Fruit fly (Drosophila melanogaster) whole organism, embryonic: ENCODE results near the gene Gr85a.

Experiments used
- BEAF-32 ChIP-seq: fragments of 200-800 bp; sonication (Bioruptor generic); optimal IDR thresholded peaks from 3 replicates; lab custom pipeline; 2017; ENCODE audit warnings: missing biosample characterization, missing genetic modification characterization, mild to moderate bottlenecking, moderate library complexity, missing genetic modification reagents
- Blimp-1 ChIP-seq: fragments of 200-800 bp; sonication (Bioruptor generic); optimal IDR thresholded peaks from 3 replicates; lab custom pipeline; 2018; ENCODE audit warnings: missing biosample characterization, missing genetic modification characterization, mild to moderate bottlenecking, moderate library complexity, missing genetic modification reagents
- CG10147 ChIP-seq: fragments of 200-800 bp; sonication (Bioruptor generic); optimal IDR thresholded peaks from 2 replicates; lab custom pipeline; 2019; ENCODE audit warnings: missing biosample characterization, mild to moderate bottlenecking, missing genetic modification characterization, moderate library complexity
- CG10654 ChIP-seq: fragments of 200-800 bp; sonication (Bioruptor generic); optimal IDR thresholded peaks from 2 replicates; lab custom pipeline; 2016; ENCODE audit warnings: missing biosample characterization, missing genetic modification characterization
- CG12659 ChIP-seq: fragments of 200-800 bp; sonication (Bioruptor generic); optimal IDR thresholded peaks from 3 replicates; lab custom pipeline; 2017; ENCODE audit warnings: mild to moderate bottlenecking, missing biosample characterization, missing genetic modification reagents, missing genetic modification characterization
- CG1529 ChIP-seq: fragments of 200-800 bp; sonication (Bioruptor generic); optimal IDR thresholded peaks from 3 replicates; lab custom pipeline; 2018; ENCODE audit warnings: missing biosample characterization, missing genetic modification characterization
- CG15601 ChIP-seq: fragments of 200-800 bp; sonication (Bioruptor generic); optimal IDR thresholded peaks from 3 replicates; lab custom pipeline; 2019; ENCODE audit warnings: missing biosample characterization, mild to moderate bottlenecking, missing genetic modification characterization, moderate library complexity
- CG1792 ChIP-seq: fragments of 200-800 bp; sonication (Bioruptor generic); optimal IDR thresholded peaks from 2 replicates; lab custom pipeline; 2016; ENCODE audit warnings: missing biosample characterization, missing genetic modification characterization
- CG18764 ChIP-seq: fragments of 200-800 bp; sonication (Bioruptor generic); optimal IDR thresholded peaks from 3 replicates; lab custom pipeline; 2016; ENCODE audit warnings: missing biosample characterization, missing genetic modification characterization
- CG2116 ChIP-seq: fragments of 200-800 bp; sonication (Bioruptor generic); optimal IDR thresholded peaks from 3 replicates; lab custom pipeline; 2018; ENCODE audit warnings: missing biosample characterization, mild to moderate bottlenecking, missing genetic modification characterization
- CG2202 ChIP-seq: fragments of 200-800 bp; sonication (Bioruptor generic); optimal IDR thresholded peaks from 2 replicates; lab custom pipeline; 2018; ENCODE audit warnings: missing biosample characterization, mild to moderate bottlenecking, missing genetic modification characterization
- CG3407 ChIP-seq: fragments of 200-800 bp; sonication (Bioruptor generic); optimal IDR thresholded peaks from 2 replicates; lab custom pipeline; 2018; ENCODE audit warnings: missing biosample characterization, mild to moderate bottlenecking, missing genetic modification characterization
- CG3995 ChIP-seq: fragments of 200-800 bp; sonication (Bioruptor generic); optimal IDR thresholded peaks from 3 replicates; lab custom pipeline; 2016; ENCODE audit warnings: missing biosample characterization, missing genetic modification characterization
- CG42726 ChIP-seq: fragments of 200-800 bp; sonication (Bioruptor generic); IDR thresholded peaks from 2 replicates; pipeline ENCODE4 v1.3.6; 2022; ENCODE audit warnings: missing biosample characterization, missing genetic modification characterization; ENCODE audit not compliant: partially characterized antibody
- CG4328 ChIP-seq: fragments of 200-800 bp; sonication (Bioruptor generic); optimal IDR thresholded peaks from 3 replicates; lab custom pipeline; 2017; ENCODE audit warnings: missing biosample characterization, missing genetic modification reagents, missing genetic modification characterization
- CG4404 ChIP-seq: fragments of 200-800 bp; sonication (Bioruptor generic); IDR thresholded peaks from 2 replicates; pipeline ENCODE4 v1.3.6; 2022; ENCODE audit warnings: missing biosample characterization, missing genetic modification characterization
- CG6175 ChIP-seq: fragments of 200-800 bp; sonication (Bioruptor generic); IDR thresholded peaks from 3 replicates; pipeline ENCODE4 v1.3.6; 2022; ENCODE audit warnings: missing biosample characterization, missing genetic modification characterization
- CG6683 ChIP-seq: fragments of 200-800 bp; sonication (Bioruptor generic); optimal IDR thresholded peaks from 2 replicates; lab custom pipeline; 2017; ENCODE audit warnings: missing biosample characterization, mild to moderate bottlenecking, missing genetic modification characterization, missing genetic modification reagents
- CG9437 ChIP-seq: fragments of 200-800 bp; sonication (Bioruptor generic); optimal IDR thresholded peaks from 2 replicates; lab custom pipeline; 2018; ENCODE audit warnings: missing biosample characterization, mild to moderate bottlenecking, missing genetic modification characterization
- CG9932 ChIP-seq: fragments of 200-800 bp; sonication (Bioruptor generic); IDR thresholded peaks from 2 replicates; pipeline ENCODE4 v1.3.6; 2022; ENCODE audit warnings: missing biosample characterization, missing genetic modification characterization
- Chrac-16 ChIP-seq: fragments of 200-800 bp; sonication (Bioruptor generic); optimal IDR thresholded peaks from 3 replicates; lab custom pipeline; 2016; ENCODE audit warnings: missing biosample characterization, missing genetic modification characterization
- Dek ChIP-seq: fragments of 200-800 bp; sonication (Bioruptor generic); optimal IDR thresholded peaks from 3 replicates; lab custom pipeline; 2019; ENCODE audit warnings: missing biosample characterization, mild to moderate bottlenecking, missing genetic modification characterization, moderate library complexity
- Dfd ChIP-seq, 2 experiments: fragments of >200 bp; optimal IDR thresholded peaks; 2 replicates each; lab custom pipeline; 2017; ENCODE audit warnings: missing biosample characterization in 2 of 2, missing genetic modification characterization in 2 of 2
- Ets65A ChIP-seq: fragments of 200-800 bp; sonication (Bioruptor generic); peaks from one replicate; lab custom pipeline; 2016; ENCODE audit warnings: missing biosample characterization, missing genetic modification characterization
- Lpt ChIP-seq: fragments of >200 bp; optimal IDR thresholded peaks from 2 replicates; lab custom pipeline; 2018; ENCODE audit warnings: missing biosample characterization, missing genetic modification characterization
- Mad ChIP-seq: fragments of 200-800 bp; sonication (Bioruptor generic); optimal IDR thresholded peaks from 2 replicates; lab custom pipeline; 2016; ENCODE audit warnings: missing biosample characterization, missing genetic modification characterization
- Med ChIP-seq: fragments of 200-800 bp; sonication (Bioruptor generic); peaks from one replicate; lab custom pipeline; 2016; ENCODE audit warnings: missing biosample characterization, missing genetic modification characterization, mild to moderate bottlenecking, inconsistent platforms, moderate library complexity
- NFAT ChIP-seq: fragments of 200-800 bp; sonication (Bioruptor generic); IDR thresholded peaks from 2 replicates; pipeline ENCODE4 v1.3.6; 2022; ENCODE audit warnings: missing biosample characterization, missing genetic modification characterization
- bcd ChIP-seq: fragments of 200-800 bp; sonication (Bioruptor generic); optimal IDR thresholded peaks from 2 replicates; lab custom pipeline; 2017; ENCODE audit warnings: missing biosample characterization, mild to moderate bottlenecking, missing genetic modification characterization
- br ChIP-seq: fragments of >200 bp; optimal IDR thresholded peaks from 2 replicates; lab custom pipeline; 2017
- chif ChIP-seq, 2 experiments: fragments of 200-800 bp; sonication (Bioruptor generic); optimal IDR thresholded peaks; 3 replicates each; lab custom pipeline; 2016; ENCODE audit warnings: missing biosample characterization in 2 of 2, missing genetic modification characterization in 2 of 2
- dpn ChIP-seq, 2 experiments: fragments of 200-800 bp; sonication (Bioruptor generic); optimal IDR thresholded peaks; 3 replicates each; lab custom pipeline; 2016; ENCODE audit warnings: missing biosample characterization in 2 of 2, missing genetic modification characterization in 2 of 2
- emc ChIP-seq: fragments of 200-800 bp; sonication (Bioruptor generic); optimal IDR thresholded peaks from 2 replicates; lab custom pipeline; 2016; ENCODE audit warnings: missing biosample characterization, missing genetic modification characterization
- ewg ChIP-seq: fragments of 200-800 bp; sonication (Bioruptor generic); optimal IDR thresholded peaks from 3 replicates; lab custom pipeline; 2017; ENCODE audit warnings: mild to moderate bottlenecking, missing biosample characterization, missing genetic modification reagents, missing genetic modification characterization
- fu2 ChIP-seq: fragments of 200-800 bp; sonication (Bioruptor generic); optimal IDR thresholded peaks from 2 replicates; lab custom pipeline; 2016; ENCODE audit warnings: missing biosample characterization, missing genetic modification characterization
- gfzf ChIP-seq: fragments of 200-800 bp; sonication (Bioruptor generic); optimal IDR thresholded peaks from 2 replicates; lab custom pipeline; 2016; ENCODE audit warnings: missing biosample characterization, mild to moderate bottlenecking, missing genetic modification characterization, moderate library complexity
- hbn ChIP-seq: fragments of 200-800 bp; sonication (Bioruptor generic); IDR thresholded peaks from 2 replicates; pipeline ENCODE4 v1.3.6; 2022; ENCODE audit warnings: missing biosample characterization, missing genetic modification characterization; ENCODE audit not compliant: partially characterized antibody
- inv ChIP-seq: fragments of 200-800 bp; sonication (Bioruptor generic); IDR thresholded peaks from 2 replicates; pipeline ENCODE4 v1.3.6; 2022; ENCODE audit warnings: missing biosample characterization, missing genetic modification characterization; ENCODE audit not compliant: partially characterized antibody
- klu ChIP-seq: fragments of 200-800 bp; sonication (Bioruptor generic); IDR thresholded peaks from 2 replicates; pipeline ENCODE4 v1.3.6; 2022; ENCODE audit warnings: missing biosample characterization, missing genetic modification characterization
- lola ChIP-seq, 3 experiments: fragments of >200 bp in 2 of 3; fragments of 200-800 bp in 1 of 3; sonication (Bioruptor generic) in 1 of 3; optimal IDR thresholded peaks; 2 replicates each; lab custom pipeline; 2017 to 2019; ENCODE audit warnings: missing biosample characterization in 3 of 3, missing genetic modification characterization in 3 of 3, mild to moderate bottlenecking in 1 of 3, moderate library complexity in 1 of 3
- nmo ChIP-seq: fragments of 200-800 bp; sonication (Bioruptor generic); optimal IDR thresholded peaks from 2 replicates; lab custom pipeline; 2018; ENCODE audit warnings: missing biosample characterization, mild to moderate bottlenecking, missing genetic modification characterization, moderate library complexity
- pzg ChIP-seq: fragments of 200-800 bp; sonication (Bioruptor generic); optimal IDR thresholded peaks from 3 replicates; lab custom pipeline; 2018; ENCODE audit warnings: missing biosample characterization, mild to moderate bottlenecking, missing genetic modification characterization, moderate library complexity
- rib ChIP-seq: fragments of 200-800 bp; sonication (Bioruptor generic); IDR thresholded peaks from 2 replicates; pipeline ENCODE4 v1.3.6; 2022; ENCODE audit warnings: missing biosample characterization, missing genetic modification characterization
- row ChIP-seq: fragments of 200-800 bp; sonication (Bioruptor generic); IDR thresholded peaks from 3 replicates; pipeline ENCODE4 v1.3.6; 2022; ENCODE audit warnings: missing biosample characterization, missing genetic modification characterization
- sens ChIP-seq: fragments of 200-800 bp; sonication (Bioruptor generic); peaks from one replicate; lab custom pipeline; 2016; ENCODE audit warnings: missing biosample characterization, missing genetic modification characterization
- sob ChIP-seq: fragments of 200-800 bp; sonication (Bioruptor generic); IDR thresholded peaks from 2 replicates; pipeline ENCODE4 v1.3.6; 2022; ENCODE audit warnings: missing biosample characterization, missing genetic modification characterization
- sqz ChIP-seq: fragments of 200-800 bp; sonication (Bioruptor generic); optimal IDR thresholded peaks from 3 replicates; lab custom pipeline; 2018; ENCODE audit warnings: missing biosample characterization, mild to moderate bottlenecking, missing genetic modification characterization
- stc ChIP-seq: fragments of 200-800 bp; sonication (Bioruptor generic); IDR thresholded peaks from 2 replicates; pipeline ENCODE4 v1.3.6; 2022; ENCODE audit warnings: missing biosample characterization, missing genetic modification characterization
- zen ChIP-seq: fragments of 200-800 bp; sonication (Bioruptor generic); optimal IDR thresholded peaks from 3 replicates; lab custom pipeline; 2018; ENCODE audit warnings: missing biosample characterization, mild to moderate bottlenecking, missing genetic modification characterization, moderate library complexity

The Gr85a gene

dm6 chr3R:9985585-9986393 is 10.8 kb downstream of the Gr85a start, which contains the start of gene Art4 (continued):
- TF ChIP-seq lola (GFP tag; optimal IDR thresholded peaks at IDR 0.05; lab: Kevin White, UChicago) (peak in 1 of 3 experiments; percentile 34), CG4404 (GFP tag; lab: Robert Waterston, UW) (no peak; the same call in 1 of the 2 replicates), zen (peak; percentile 51), Med (peak; percentile 88), Mad (GFP tag; lab: Kevin White, UChicago) (peak; percentile 22), Ets65A (GFP tag; lab: Kevin White, UChicago) (peak; percentile 91), hbn (GFP tag; lab: Robert Waterston, UW) (peak; percentile 53; the same call in 1 of the 2 replicates), inv (GFP tag; lab: Robert Waterston, UW) (peak; percentile 57; the same call in 1 of the 2 replicates), dpn (GFP tag; optimal IDR thresholded peaks at IDR 0.05; lab: Kevin White, UChicago) (peak in 1 of 2 experiments; percentile 21), br (lab: Kevin White, UChicago) (no peak), Dfd (GFP tag; optimal IDR thresholded peaks at IDR 0.05; lab: Kevin White, UChicago) (peak in 1 of 2 experiments; percentile 61), nmo (peak; percentile 53), CG6175 (GFP tag; lab: Robert Waterston, UW) (no peak), fu2 (peak; percentile 14), rib (GFP tag; lab: Robert Waterston, UW) (peak; percentile 76; the same call in 1 of the 2 replicates), klu (peak; percentile 46; the same call in 1 of the 2 replicates), CG15601 (peak; percentile 44), Blimp-1 (peak; percentile 79), CG9932 (GFP tag; lab: Robert Waterston, UW) (peak; percentile 63), stc (GFP tag; lab: Robert Waterston, UW) (no peak), BEAF-32 (peak; percentile 83), CG3407 (peak; percentile 13), sens (GFP tag; lab: Kevin White, UChicago) (peak; percentile 86), CG2202 (tag; lab: Kevin White, UChicago) (no peak), CG6683 (GFP tag; lab: Kevin White, UChicago) (no peak), CG1792 (GFP tag; lab: Kevin White, UChicago) (peak; percentile 36), ewg (GFP tag; lab: Kevin White, UChicago) (peak; percentile 10), Chrac-16 (GFP tag; lab: Kevin White, UChicago) (peak; percentile 22), Lpt (GFP tag; lab: Kevin White, UChicago) (no peak), pzg (GFP tag; lab: Kevin White, UChicago) (peak; percentile 61), CG2116 (GFP tag; lab: Kevin White, UChicago) (peak; percentile 70), CG42726 (no peak), CG10147 (GFP tag; lab: Kevin White, UChicago) (peak; percentile 41), row (peak; percentile 77), sqz (GFP tag; lab: Kevin White, UChicago) (peak; percentile 70), chif (GFP tag; optimal IDR thresholded peaks at IDR 0.05; lab: Kevin White, UChicago) (peak; percentile 17 to 26), CG18764 (GFP tag; lab: Kevin White, UChicago) (no peak), bcd (peak; percentile 28), CG4328 (no peak), Dek (tag; lab: Kevin White, UChicago) (peak; percentile 41), emc (no peak), CG3995 (GFP tag; lab: Kevin White, UChicago) (peak; percentile 4), gfzf (GFP tag; lab: Kevin White, UChicago) (peak; percentile 39), CG1529 (GFP tag; lab: Kevin White, UChicago) (no peak), NFAT (GFP tag; lab: Robert Waterston, UW) (peak; percentile 37; the same call in 1 of the 2 replicates), CG9437 (GFP tag; lab: Kevin White, UChicago) (no peak), CG12659 (GFP tag; lab: Kevin White, UChicago) (peak; percentile 66), CG10654 (GFP tag; lab: Kevin White, UChicago) (no peak), sob (GFP tag; lab: Robert Waterston, UW) (no peak)
